Fruit fly (Drosophila melanogaster) whole organism, prepupa: Measurements from ENCODE around the gene CG16721.
A peak's percentile ranks its signal among the peaks of the same experiment; 100 is the strongest.

Experiments used
- Blimp-1 ChIP-seq: fragments of 200-800 bp; sonication (Bioruptor generic); optimal IDR thresholded peaks from 3 replicates; lab custom pipeline; 2017; ENCODE audit warnings: missing biosample characterization, missing genetic modification characterization, mild to moderate bottlenecking, moderate library complexity, missing genetic modification reagents
- CG10669 ChIP-seq: fragments of 200-800 bp; sonication (Bioruptor generic); optimal IDR thresholded peaks from 3 replicates; lab custom pipeline; 2018; ENCODE audit warnings: missing biosample characterization, mild to moderate bottlenecking, missing genetic modification characterization, moderate library complexity
- CG11762 ChIP-seq: fragments of 200-800 bp; sonication (Bioruptor generic); optimal IDR thresholded peaks from 3 replicates; lab custom pipeline; 2016; ENCODE audit warnings: missing biosample characterization, missing genetic modification characterization; ENCODE audit not compliant: insufficient read depth
- CG11902 ChIP-seq: fragments of 200-800 bp; sonication (Bioruptor generic); optimal IDR thresholded peaks from 3 replicates; lab custom pipeline; 2016; ENCODE audit warnings: missing biosample characterization, missing genetic modification characterization
- CG15336 ChIP-seq: fragments of 200-800 bp; sonication (Bioruptor generic); IDR thresholded peaks from 2 replicates; pipeline ENCODE4 v1.3.6; 2022; ENCODE audit warnings: missing biosample characterization, missing genetic modification characterization
- CG1621 ChIP-seq: fragments of 200-800 bp; sonication (Bioruptor generic); optimal IDR thresholded peaks from 3 replicates; lab custom pipeline; 2018; ENCODE audit warnings: missing biosample characterization, mild to moderate bottlenecking, missing genetic modification characterization
- CG16779 ChIP-seq: fragments of 200-800 bp; sonication (Bioruptor generic); optimal IDR thresholded peaks from 3 replicates; lab custom pipeline; 2017; ENCODE audit warnings: missing biosample characterization, mild to moderate bottlenecking, missing genetic modification characterization
- CG3032 ChIP-seq: fragments of 200-800 bp; optimal IDR thresholded peaks from 2 replicates; lab custom pipeline; 2019; ENCODE audit warnings: missing biosample characterization, mild to moderate bottlenecking, missing genetic modification characterization, moderate library complexity
- CG31627 ChIP-seq: fragments of 200-800 bp; sonication (Bioruptor generic); optimal IDR thresholded peaks from 3 replicates; lab custom pipeline; 2016; ENCODE audit warnings: missing biosample characterization, missing genetic modification characterization
- CG32006 ChIP-seq: fragments of 200-800 bp; sonication (Bioruptor generic); optimal IDR thresholded peaks from 3 replicates; lab custom pipeline; 2017; ENCODE audit warnings: missing biosample characterization, mild to moderate bottlenecking, missing genetic modification characterization
- CG3919 ChIP-seq: fragments of 200-800 bp; sonication (Bioruptor generic); optimal IDR thresholded peaks from 3 replicates; lab custom pipeline; 2016; ENCODE audit warnings: missing biosample characterization, missing genetic modification characterization
- CG4318 ChIP-seq: fragments of 200-800 bp; sonication (Bioruptor generic); optimal IDR thresholded peaks from 3 replicates; lab custom pipeline; 2017; ENCODE audit warnings: missing biosample characterization, mild to moderate bottlenecking, missing genetic modification characterization
- CG6163 ChIP-seq: fragments of 200-800 bp; sonication (Bioruptor generic); IDR thresholded peaks from 3 replicates; pipeline ENCODE4 v1.3.6; 2022; ENCODE audit warnings: missing biosample characterization, missing genetic modification characterization
- CG6276 ChIP-seq: fragments of 200-800 bp; sonication (Bioruptor generic); optimal IDR thresholded peaks from 2 replicates; lab custom pipeline; 2017; ENCODE audit warnings: missing biosample characterization, mild to moderate bottlenecking, missing genetic modification characterization
- CG6792 ChIP-seq: fragments of 200-800 bp; sonication (Bioruptor generic); optimal IDR thresholded peaks from 3 replicates; lab custom pipeline; 2016; ENCODE audit warnings: missing biosample characterization, missing genetic modification characterization
- CG6854 ChIP-seq: fragments of 200-800 bp; sonication (Bioruptor generic); optimal IDR thresholded peaks from 2 replicates; lab custom pipeline; 2017; ENCODE audit warnings: missing biosample characterization, mild to moderate bottlenecking, missing genetic modification characterization
- CG8319 ChIP-seq: fragments of 200-800 bp; sonication (Bioruptor generic); optimal IDR thresholded peaks from 3 replicates; lab custom pipeline; 2016; ENCODE audit warnings: missing biosample characterization, missing genetic modification characterization
- CG8632 ChIP-seq: fragments of 200-800 bp; sonication (Bioruptor generic); optimal IDR thresholded peaks from 3 replicates; lab custom pipeline; 2016; ENCODE audit warnings: missing biosample characterization, missing genetic modification characterization
- CG9139 ChIP-seq: fragments of 200-800 bp; sonication (Bioruptor generic); optimal IDR thresholded peaks from 3 replicates; lab custom pipeline; 2017; ENCODE audit warnings: missing biosample characterization, mild to moderate bottlenecking, missing genetic modification characterization
- Eip78C ChIP-seq: fragments of 200-800 bp; sonication (Bioruptor generic); peaks from one replicate; lab custom pipeline; 2016; ENCODE audit warnings: missing biosample characterization, missing genetic modification characterization
- Eip93F ChIP-seq: fragments of 200-800 bp; sonication (Bioruptor generic); optimal IDR thresholded peaks from 2 replicates; lab custom pipeline; 2016; ENCODE audit warnings: missing biosample characterization, mild to moderate bottlenecking, missing genetic modification characterization
- Ets21C ChIP-seq: fragments of 200-800 bp; sonication (Bioruptor generic); optimal IDR thresholded peaks from 3 replicates; lab custom pipeline; 2016; ENCODE audit warnings: missing biosample characterization, missing genetic modification characterization
- Ets96B ChIP-seq: fragments of 200-800 bp; optimal IDR thresholded peaks from 2 replicates; lab custom pipeline; 2019; ENCODE audit warnings: missing biosample characterization, mild to moderate bottlenecking, missing genetic modification characterization, moderate library complexity
- Hr38 ChIP-seq: sonication (Bioruptor generic); optimal IDR thresholded peaks from 2 replicates; lab custom pipeline; 2016; ENCODE audit warnings: missing biosample characterization, missing genetic modification characterization
- Hr39 ChIP-seq: fragments of 200-800 bp; sonication (Bioruptor generic); optimal IDR thresholded peaks from 2 replicates; lab custom pipeline; 2016; ENCODE audit warnings: missing biosample characterization, missing genetic modification characterization
- Hr4 ChIP-seq: fragments of 200-800 bp; sonication (Bioruptor generic); optimal IDR thresholded peaks from 3 replicates; lab custom pipeline; 2016; ENCODE audit warnings: missing biosample characterization, missing genetic modification characterization
- Lpt ChIP-seq: fragments of 200-800 bp; sonication (Bioruptor generic); optimal IDR thresholded peaks from 3 replicates; lab custom pipeline; 2016; ENCODE audit warnings: missing biosample characterization, missing genetic modification characterization
- Met ChIP-seq: fragments of 200-800 bp; sonication (Bioruptor generic); optimal IDR thresholded peaks from 3 replicates; lab custom pipeline; 2016; ENCODE audit warnings: missing biosample characterization, missing genetic modification characterization
- Smox ChIP-seq: fragments of 200-800 bp; sonication (Bioruptor generic); optimal IDR thresholded peaks from 3 replicates; lab custom pipeline; 2016; ENCODE audit warnings: missing biosample characterization, missing genetic modification characterization
- Sox102F ChIP-seq: fragments of 200-800 bp; sonication (Bioruptor generic); optimal IDR thresholded peaks from 2 replicates; lab custom pipeline; 2016; ENCODE audit warnings: missing biosample characterization, mild to moderate bottlenecking, missing genetic modification characterization
- Sox14 ChIP-seq: fragments of 200-800 bp; sonication (Bioruptor generic); optimal IDR thresholded peaks from 3 replicates; lab custom pipeline; 2016; ENCODE audit warnings: missing biosample characterization, missing genetic modification characterization
- Sox15 ChIP-seq: fragments of 200-800 bp; sonication (Bioruptor generic); optimal IDR thresholded peaks from 3 replicates; lab custom pipeline; 2016; ENCODE audit warnings: missing biosample characterization, missing genetic modification characterization
- achi ChIP-seq: fragments of 200-800 bp; sonication (Bioruptor generic); optimal IDR thresholded peaks from 3 replicates; lab custom pipeline; 2016; ENCODE audit warnings: missing biosample characterization, missing genetic modification characterization
- cyc ChIP-seq: fragments of 200-800 bp; sonication (Bioruptor generic); optimal IDR thresholded peaks from 3 replicates; lab custom pipeline; 2016; ENCODE audit warnings: missing biosample characterization, missing genetic modification characterization
- dsx ChIP-seq: fragments of 200-800 bp; optimal IDR thresholded peaks from 3 replicates; lab custom pipeline; 2019; ENCODE audit warnings: missing biosample characterization, mild to moderate bottlenecking, missing genetic modification characterization, moderate library complexity; ENCODE audit not compliant: poor library complexity, severe bottlenecking
- eg ChIP-seq: fragments of 200-800 bp; sonication (Bioruptor generic); IDR thresholded peaks from 3 replicates; pipeline ENCODE4 v1.3.6; 2022; ENCODE audit warnings: missing biosample characterization, missing genetic modification characterization
- esn ChIP-seq: fragments of 200-800 bp; sonication (Bioruptor generic); optimal IDR thresholded peaks from 2 replicates; lab custom pipeline; 2016; ENCODE audit warnings: missing biosample characterization, mild to moderate bottlenecking, missing genetic modification characterization, moderate library complexity
- fd59A ChIP-seq: fragments of 200-800 bp; sonication (Bioruptor generic); optimal IDR thresholded peaks from 2 replicates; lab custom pipeline; 2017; ENCODE audit warnings: missing biosample characterization, mild to moderate bottlenecking, missing genetic modification characterization, missing genetic modification reagents
- fd85E ChIP-seq: fragments of 200-800 bp; sonication (Bioruptor generic); optimal IDR thresholded peaks from 3 replicates; lab custom pipeline; 2016; ENCODE audit warnings: missing biosample characterization, missing genetic modification characterization
- fkh ChIP-seq: fragments of 200-800 bp; sonication (Bioruptor generic); optimal IDR thresholded peaks from 3 replicates; lab custom pipeline; 2017; ENCODE audit warnings: missing biosample characterization, mild to moderate bottlenecking, missing genetic modification characterization, moderate library complexity
- lz ChIP-seq: fragments of 200-800 bp; sonication (Bioruptor generic); optimal IDR thresholded peaks from 3 replicates; lab custom pipeline; 2016; ENCODE audit warnings: missing biosample characterization, missing genetic modification characterization
- net ChIP-seq: fragments of 200-800 bp; sonication (Bioruptor generic); optimal IDR thresholded peaks from 3 replicates; lab custom pipeline; 2016; ENCODE audit warnings: missing biosample characterization, missing genetic modification characterization
- salr ChIP-seq, 2 experiments: fragments of 200-800 bp; sonication (Bioruptor generic); optimal IDR thresholded peaks; 3 replicates each; lab custom pipeline; 2016 to 2018; ENCODE audit warnings: missing biosample characterization in 2 of 2, missing genetic modification characterization in 2 of 2, mild to moderate bottlenecking in 1 of 2
- spab ChIP-seq: fragments of 200-800 bp; sonication (Bioruptor generic); optimal IDR thresholded peaks from 2 replicates; lab custom pipeline; 2017; ENCODE audit warnings: missing biosample characterization, mild to moderate bottlenecking, missing genetic modification characterization, missing genetic modification reagents
- ss ChIP-seq, 2 experiments: fragments of 200-800 bp; sonication (Bioruptor generic); optimal IDR thresholded peaks; 2 replicates in 1 of 2; 3 replicates in 1 of 2; lab custom pipeline; 2017 to 2018; ENCODE audit warnings: mild to moderate bottlenecking in 2 of 2, missing biosample characterization in 2 of 2, missing genetic modification characterization in 2 of 2, moderate library complexity in 1 of 2
- svp ChIP-seq: fragments of 200-800 bp; sonication (Bioruptor generic); peaks from one replicate; lab custom pipeline; 2016; ENCODE audit warnings: missing biosample characterization, missing genetic modification characterization
- vri ChIP-seq: fragments of 200-800 bp; sonication (Bioruptor generic); optimal IDR thresholded peaks from 3 replicates; lab custom pipeline; 2016; ENCODE audit warnings: missing biosample characterization, mild to moderate bottlenecking, missing genetic modification characterization

Gene CG16721

DNA sequence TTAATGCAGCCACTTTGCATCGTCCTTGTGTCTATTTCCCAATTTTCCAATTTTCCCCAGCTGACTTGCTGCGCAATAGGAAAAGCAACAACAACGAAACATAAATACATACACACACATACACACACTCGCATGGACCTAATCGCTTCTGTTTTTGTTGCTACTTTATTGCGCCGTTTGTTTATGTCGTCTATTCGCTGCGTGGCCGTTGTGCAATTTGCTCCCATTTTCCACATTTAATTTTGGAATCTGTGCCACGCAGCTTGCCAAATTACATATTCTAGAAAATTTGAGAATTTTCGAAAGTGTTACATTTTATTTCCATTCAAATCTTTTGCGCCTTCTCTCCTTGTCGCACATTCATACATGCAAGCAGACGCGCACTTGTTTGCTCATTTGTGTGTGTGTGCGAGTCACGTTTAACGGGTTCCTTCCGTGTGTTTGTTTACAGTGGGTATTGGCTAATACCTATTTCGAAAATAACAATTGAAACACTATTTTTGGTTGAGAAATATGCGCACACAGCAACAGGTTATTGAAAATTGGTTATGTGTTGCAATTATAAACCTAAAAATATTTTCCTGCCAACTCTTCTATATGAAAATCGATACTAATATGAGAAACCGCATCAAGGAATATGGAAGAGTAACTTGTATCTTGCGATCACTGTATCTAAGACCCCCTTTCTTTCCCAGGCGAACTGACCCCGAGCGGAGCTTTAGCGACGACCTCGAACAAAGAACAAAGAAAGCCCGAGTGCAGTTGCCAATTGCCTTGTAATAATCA is 663 bp downstream of the CG16721 start (continued):
- TF ChIP-seq CG4318 (GFP tag; lab: Kevin White, UChicago): no peak
- peak; percentile 78 for TF ChIP-seq eg (GFP tag; lab: Robert Waterston, UW)
- TF ChIP-seq spab (GFP tag; lab: Kevin White, UChicago): no peak
- TF ChIP-seq CG1621 (tag; lab: Kevin White, UChicago): peak; percentile 57
- no peak for TF ChIP-seq Eip93F (GFP tag; lab: Kevin White, UChicago)
- peak; percentile 73 for TF ChIP-seq dsx
- TF ChIP-seq CG8319 (GFP tag; lab: Kevin White, UChicago): peak; percentile 57
- TF ChIP-seq Eip78C (GFP tag; lab: Kevin White, UChicago): peak; percentile 95
- TF ChIP-seq CG10669 (GFP tag; lab: Kevin White, UChicago): peak; percentile 81

DNA sequence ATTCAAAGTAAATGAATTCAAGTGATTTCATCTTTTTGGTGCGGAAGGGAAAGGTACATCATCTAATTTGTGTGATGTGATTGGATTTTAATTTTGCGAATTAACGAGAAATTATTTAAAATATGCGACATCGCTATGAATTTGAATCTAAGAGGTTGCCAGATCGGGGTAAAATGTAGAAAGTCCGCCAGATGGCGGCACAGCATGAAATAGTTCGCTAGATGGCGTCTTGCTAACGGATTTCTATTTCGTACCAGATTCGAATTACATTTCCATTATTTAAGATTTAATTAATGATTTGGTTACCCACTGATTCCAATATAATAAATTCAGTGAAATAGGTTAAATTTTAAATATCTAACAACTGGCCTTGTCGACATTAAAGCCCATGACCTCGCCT is 3.7 kb downstream of the CG16721 start:
- TF ChIP-seq CG6854 (GFP tag; lab: Kevin White, UChicago) (no peak), Met (GFP tag; lab: Kevin White, UChicago) (peak; percentile 27), CG31627 (peak; percentile 50), svp (GFP tag; lab: Kevin White, UChicago) (peak; percentile 28), cyc (peak; percentile 55), Eip93F (GFP tag; lab: Kevin White, UChicago) (no peak), fkh (GFP tag; lab: Kevin White, UChicago) (no peak), eg (GFP tag; lab: Robert Waterston, UW) (no peak), Blimp-1 (GFP tag; lab: Kevin White, UChicago) (no peak), CG6163 (GFP tag; lab: Robert Waterston, UW) (no peak), Hr4 (GFP tag; lab: Kevin White, UChicago) (no peak), net (GFP tag; lab: Kevin White, UChicago) (no peak), CG1621 (tag; lab: Kevin White, UChicago) (no peak), Ets96B (tag; lab: Kevin White, UChicago) (no peak), fd59A (GFP tag; lab: Kevin White, UChicago) (no peak), lz (GFP tag; lab: Kevin White, UChicago) (peak; percentile 42), salr (GFP tag; optimal IDR thresholded peaks at IDR 0.05; lab: Kevin White, UChicago) (no peak), CG11762 (GFP tag; lab: Kevin White, UChicago) (no peak), Lpt (no peak), Sox14 (peak; percentile 32), spab (GFP tag; lab: Kevin White, UChicago) (no peak), vri (GFP tag; lab: Kevin White, UChicago) (peak; percentile 19), CG11902 (GFP tag; lab: Kevin White, UChicago) (no peak), CG10669 (GFP tag; lab: Kevin White, UChicago) (no peak), CG4318 (GFP tag; lab: Kevin White, UChicago) (no peak), dsx (no peak), CG32006 (GFP tag; lab: Kevin White, UChicago) (no peak), Hr39 (GFP tag; lab: Kevin White, UChicago) (peak; percentile 45), CG8319 (GFP tag; lab: Kevin White, UChicago) (no peak), CG8632 (no peak), CG6276 (no peak), Smox (GFP tag; lab: Kevin White, UChicago) (no peak), achi (GFP tag; lab: Kevin White, UChicago) (no peak), CG6792 (GFP tag; lab: Kevin White, UChicago) (no peak), CG16779 (tag; lab: Kevin White, UChicago) (no peak), Ets21C (no peak), fd85E (GFP tag; lab: Kevin White, UChicago) (no peak), Hr38 (GFP tag; lab: Kevin White, UChicago) (no peak), CG15336 (GFP tag; lab: Robert Waterston, UW) (no peak), Sox102F (peak; percentile 9), Eip78C (GFP tag; lab: Kevin White, UChicago) (peak; percentile 57), CG3919 (GFP tag; lab: Kevin White, UChicago) (no peak), CG3032 (tag; lab: Kevin White, UChicago) (peak; percentile 14), ss (GFP tag; optimal IDR thresholded peaks at IDR 0.05; lab: Kevin White, UChicago) (no peak), CG9139 (GFP tag; lab: Kevin White, UChicago) (no peak), esn (GFP tag; lab: Kevin White, UChicago) (peak; percentile 31), Sox15 (GFP tag; lab: Kevin White, UChicago) (no peak)
